Worm (Caenorhabditis elegans) whole organism, midembryonic: Measurements from ENCODE around the gene mtm-3.

Experiments
- cog-1 ChIP-seq: sonication (generic microtip); optimal IDR thresholded peaks from 2 replicates; lab custom pipeline; 2016; ENCODE audit warnings: missing genetic modification characterization, missing compliant biosample characterization
- flt-1 ChIP-seq: fragments of 200-800 bp; sonication (Bioruptor generic); IDR thresholded peaks from 2 replicates; pipeline ENCODE4 v1.3.6; 2022; ENCODE audit warnings: missing genetic modification characterization, missing compliant biosample characterization
- klf-2 ChIP-seq: fragments of 200-800 bp; sonication (Bioruptor generic); conservative IDR thresholded peaks from 2 replicates; pipeline ENCODE4 v1.3.6; 2022; ENCODE audit warnings: missing genetic modification reagents, missing genetic modification characterization, missing compliant biosample characterization
- med-1 ChIP-seq: sonication (generic microtip); optimal IDR thresholded peaks from 2 replicates; lab custom pipeline; 2017; ENCODE audit warnings: missing genetic modification characterization, mild to moderate bottlenecking, missing compliant biosample characterization, antibody characterized with exemption, missing genetic modification reagents; ENCODE audit not compliant: insufficient read depth
- tab-1 ChIP-seq: fragments of 200-800 bp; sonication (Bioruptor generic); IDR thresholded peaks from 2 replicates; pipeline ENCODE4 v1.3.6; 2022; ENCODE audit warnings: missing genetic modification characterization, missing compliant biosample characterization
- ztf-23 ChIP-seq: fragments of 200-800 bp; sonication (Bioruptor generic); IDR thresholded peaks from 2 replicates; pipeline ENCODE4 v1.3.6; 2022; ENCODE audit warnings: missing genetic modification reagents, missing genetic modification characterization, missing compliant biosample characterization

ce11 chrIII:3797180-3798026, 2.9 kb downstream of the mtm-3 start:
- TF ChIP-seq cog-1 (tag; lab: Kevin White, UChicago) = no peak
- no peak for TF ChIP-seq tab-1 (GFP tag; lab: Robert Waterston, UW)
- TF ChIP-seq flt-1 (GFP tag; lab: Robert Waterston, UW) = no peak
- TF ChIP-seq ztf-23 = no peak
- TF ChIP-seq med-1 (GFP tag; lab: Kevin White, UChicago) = no peak
- no peak for TF ChIP-seq klf-2 (GFP tag; lab: Robert Waterston, UW)
